Worm (Caenorhabditis elegans) whole organism, L4 larva: ENCODE measurements around the gene C01G10.7.

Experiments
- F10B5.3 ChIP-seq: sonication (generic microtip); optimal IDR thresholded peaks from 2 replicates; lab custom pipeline; 2016; ENCODE audit warnings: mild to moderate bottlenecking, missing genetic modification characterization, missing compliant biosample characterization
- F37D6.2 ChIP-seq: sonication (generic microtip); optimal IDR thresholded peaks from 2 replicates; lab custom pipeline; 2016; ENCODE audit warnings: mild to moderate bottlenecking, missing genetic modification characterization, missing compliant biosample characterization
- T20F7.1 ChIP-seq: fragments of 200-800 bp; sonication (Bioruptor generic); optimal IDR thresholded peaks from 2 replicates; lab custom pipeline; 2018; ENCODE audit warnings: mild to moderate bottlenecking, missing genetic modification characterization, missing compliant biosample characterization
- T26A8.4 ChIP-seq: fragments of 200-800 bp; sonication (Bioruptor generic); IDR thresholded peaks from 2 replicates; pipeline ENCODE4 v1.3.6; 2022; ENCODE audit warnings: missing genetic modification characterization, missing compliant biosample characterization
- Y105C5A.15 ChIP-seq: fragments of 200-800 bp; sonication (Bioruptor generic); IDR thresholded peaks from 2 replicates; pipeline ENCODE4 v1.3.6; 2022; ENCODE audit warnings: missing genetic modification characterization, missing compliant biosample characterization
- Y48G9A.11 ChIP-seq: fragments of 200-800 bp; sonication (Bioruptor generic); IDR thresholded peaks from 2 replicates; pipeline ENCODE4 v1.3.6; 2022; ENCODE audit warnings: missing genetic modification reagents, missing genetic modification characterization, missing compliant biosample characterization
- ZK546.5 ChIP-seq, 2 experiments: sonication (generic microtip); optimal IDR thresholded peaks; 2 replicates each; lab custom pipeline; 2017; ENCODE audit warnings: missing biosample characterization in 2 of 2, missing genetic modification characterization in 2 of 2
- aha-1 ChIP-seq: fragments of 150-350 bp; peaks from one replicate; lab custom pipeline; 2014; ENCODE audit warnings: missing biosample characterization, missing genetic modification characterization
- arid-1 ChIP-seq: fragments of 200-800 bp; sonication (Bioruptor generic); conservative IDR thresholded peaks from 2 replicates; pipeline ENCODE4 v1.3.6; 2022; ENCODE audit warnings: missing genetic modification reagents, missing genetic modification characterization, missing compliant biosample characterization
- attf-4 ChIP-seq: sonication (generic microtip); optimal IDR thresholded peaks from 3 replicates; lab custom pipeline; 2017; ENCODE audit warnings: missing biosample characterization, missing genetic modification characterization
- ceh-44 ChIP-seq: fragments of 200-800 bp; sonication (Bioruptor generic); IDR thresholded peaks from 2 replicates; pipeline ENCODE4 v1.3.6; 2022; ENCODE audit warnings: missing genetic modification reagents, missing genetic modification characterization, missing compliant biosample characterization
- ceh-82 ChIP-seq: sonication (generic microtip); optimal IDR thresholded peaks from 2 replicates; lab custom pipeline; 2017; ENCODE audit warnings: missing biosample characterization, missing genetic modification characterization
- daf-12 ChIP-seq: fragments of 150-350 bp; optimal IDR thresholded peaks from 2 replicates; lab custom pipeline; 2014; ENCODE audit warnings: missing biosample characterization, missing genetic modification reagents, missing genetic modification characterization
- daf-16 ChIP-seq, 3 experiments: sonication (generic microtip); optimal IDR thresholded peaks; 2 replicates each; lab custom pipeline; 2016 to 2017; ENCODE audit warnings: missing genetic modification characterization in 3 of 3, missing genetic modification reagents in 3 of 3, mild to moderate bottlenecking in 2 of 3, missing compliant biosample characterization in 2 of 3, missing biosample characterization in 1 of 3, moderate library complexity in 1 of 3
- dmd-8 ChIP-seq: fragments of 200-800 bp; sonication (Bioruptor generic); IDR thresholded peaks from 2 replicates; pipeline ENCODE4 v1.3.6; 2022; ENCODE audit warnings: missing genetic modification characterization, missing compliant biosample characterization
- dmd-9 ChIP-seq: fragments of 200-800 bp; sonication (Bioruptor generic); IDR thresholded peaks from 2 replicates; pipeline ENCODE4 v1.3.6; 2022; ENCODE audit warnings: missing genetic modification reagents, missing genetic modification characterization, missing compliant biosample characterization
- dpl-1 ChIP-seq: fragments of 150-350 bp; optimal IDR thresholded peaks from 2 replicates; lab custom pipeline; 2014; ENCODE audit warnings: missing biosample characterization, missing genetic modification reagents, missing genetic modification characterization
- duxl-1 ChIP-seq: sonication (generic microtip); optimal IDR thresholded peaks from 2 replicates; lab custom pipeline; 2016; ENCODE audit warnings: mild to moderate bottlenecking, missing genetic modification characterization, moderate library complexity, missing compliant biosample characterization; ENCODE audit not compliant: poor library complexity
- egl-27 ChIP-seq: sonication (generic microtip); optimal IDR thresholded peaks from 3 replicates; lab custom pipeline; 2017; ENCODE audit warnings: missing biosample characterization, missing genetic modification reagents, missing genetic modification characterization
- hlh-30 ChIP-seq: sonication (generic microtip); optimal IDR thresholded peaks from 2 replicates; lab custom pipeline; 2017; ENCODE audit warnings: antibody characterized with exemption, mild to moderate bottlenecking, missing genetic modification characterization, missing compliant biosample characterization; ENCODE audit not compliant: insufficient read depth
- hmg-1.1 ChIP-seq: fragments of 200-800 bp; sonication (Bioruptor generic); IDR thresholded peaks from 2 replicates; pipeline ENCODE4 v1.3.6; 2022; ENCODE audit warnings: missing genetic modification reagents, missing genetic modification characterization, missing compliant biosample characterization
- jun-1 ChIP-seq: fragments of 150-350 bp; optimal IDR thresholded peaks from 2 replicates; lab custom pipeline; 2014; ENCODE audit warnings: missing biosample characterization, missing genetic modification reagents, missing genetic modification characterization
- lin-13 ChIP-seq: fragments of 150-350 bp; optimal IDR thresholded peaks from 2 replicates; lab custom pipeline; 2014; ENCODE audit warnings: missing biosample characterization, missing genetic modification reagents, missing genetic modification characterization
- lin-29 ChIP-seq: fragments of 200-800 bp; sonication (Bioruptor generic); IDR thresholded peaks from 2 replicates; pipeline ENCODE4 v1.3.6; 2022; ENCODE audit warnings: missing genetic modification reagents, missing genetic modification characterization, missing compliant biosample characterization
- lin-38 ChIP-seq: fragments of 200-800 bp; sonication (Bioruptor generic); IDR thresholded peaks from 2 replicates; pipeline ENCODE4 v1.3.6; 2022; ENCODE audit warnings: missing genetic modification reagents, missing genetic modification characterization, missing compliant biosample characterization
- lir-3 ChIP-seq: sonication (generic microtip); optimal IDR thresholded peaks from 2 replicates; lab custom pipeline; 2016; ENCODE audit warnings: mild to moderate bottlenecking, missing genetic modification characterization, missing compliant biosample characterization
- lsy-2 ChIP-seq, 2 experiments: fragments of 150-350 bp in 1 of 2; sonication (generic microtip) in 1 of 2; optimal IDR thresholded peaks; 2 replicates each; lab custom pipeline; 2014 to 2017; ENCODE audit warnings: missing biosample characterization in 2 of 2, missing genetic modification characterization in 2 of 2
- mdl-1 ChIP-seq, 2 experiments: fragments of 150-350 bp in 1 of 2; sonication (generic microtip) in 1 of 2; optimal IDR thresholded peaks; 2 replicates each; lab custom pipeline; 2014 to 2017; ENCODE audit warnings: missing biosample characterization in 2 of 2, missing genetic modification characterization in 2 of 2
- mdt-29 ChIP-seq: fragments of 200-800 bp; sonication (Bioruptor generic); IDR thresholded peaks from 2 replicates; pipeline ENCODE4 v1.3.6; 2022; ENCODE audit warnings: missing genetic modification reagents, missing genetic modification characterization, missing compliant biosample characterization
- mep-1 ChIP-seq: fragments of 150-350 bp; sonication (generic microtip); optimal IDR thresholded peaks from 3 replicates; lab custom pipeline; 2014; ENCODE audit warnings: missing biosample characterization, missing genetic modification characterization
- mes-2 ChIP-seq: sonication (generic microtip); optimal IDR thresholded peaks from 2 replicates; lab custom pipeline; 2016; ENCODE audit warnings: missing genotype, mild to moderate bottlenecking, missing genetic modification characterization, missing compliant biosample characterization; ENCODE audit not compliant: poor library complexity, severe bottlenecking
- mxl-2 ChIP-seq: fragments of 200-800 bp; sonication (Bioruptor generic); conservative IDR thresholded peaks from 2 replicates; pipeline ENCODE4 v1.3.6; 2022; ENCODE audit warnings: missing genetic modification reagents, missing genetic modification characterization, missing compliant biosample characterization
- nhr-10 ChIP-seq: fragments of 150-350 bp; optimal IDR thresholded peaks from 2 replicates; lab custom pipeline; 2014; ENCODE audit warnings: missing biosample characterization, missing genetic modification characterization
- nhr-102 ChIP-seq: sonication (generic microtip); optimal IDR thresholded peaks from 2 replicates; lab custom pipeline; 2016; ENCODE audit warnings: mild to moderate bottlenecking, missing genetic modification characterization, moderate library complexity, missing compliant biosample characterization
- nhr-11 ChIP-seq: fragments of 150-350 bp; optimal IDR thresholded peaks from 2 replicates; lab custom pipeline; 2014; ENCODE audit warnings: missing biosample characterization, missing genetic modification characterization
- nhr-28 ChIP-seq: fragments of 150-350 bp; optimal IDR thresholded peaks from 2 replicates; lab custom pipeline; 2014; ENCODE audit warnings: missing biosample characterization, missing genetic modification characterization
- nhr-48 ChIP-seq: sonication (generic microtip); optimal IDR thresholded peaks from 2 replicates; lab custom pipeline; 2016; ENCODE audit warnings: mild to moderate bottlenecking, missing genetic modification characterization, missing compliant biosample characterization
- nhr-77 ChIP-seq: fragments of 150-350 bp; optimal IDR thresholded peaks from 2 replicates; lab custom pipeline; 2014; ENCODE audit warnings: missing biosample characterization, missing genetic modification characterization
- pqm-1 ChIP-seq: sonication (generic microtip); optimal IDR thresholded peaks from 2 replicates; lab custom pipeline; 2017; ENCODE audit warnings: missing biosample characterization, missing genetic modification characterization
- rbr-2 ChIP-seq: sonication (generic microtip); optimal IDR thresholded peaks from 2 replicates; lab custom pipeline; 2016; ENCODE audit warnings: missing genotype, missing genetic modification characterization, missing compliant biosample characterization
- snpc-1.2 ChIP-seq: fragments of 200-800 bp; sonication (Bioruptor generic); IDR thresholded peaks from 2 replicates; pipeline ENCODE4 v1.3.6; 2022; ENCODE audit warnings: missing genetic modification reagents, missing genetic modification characterization, missing compliant biosample characterization
- snpc-4 ChIP-seq: fragments of 150-350 bp; optimal IDR thresholded peaks from 2 replicates; lab custom pipeline; 2014; ENCODE audit warnings: missing biosample characterization, missing genetic modification characterization
- spr-1 ChIP-seq: sonication (generic microtip); optimal IDR thresholded peaks from 2 replicates; lab custom pipeline; 2016; ENCODE audit warnings: mild to moderate bottlenecking, missing genetic modification characterization, missing compliant biosample characterization
- spr-3 ChIP-seq: fragments of 200-800 bp; sonication (Bioruptor generic); optimal IDR thresholded peaks from 2 replicates; lab custom pipeline; 2018; ENCODE audit warnings: mild to moderate bottlenecking, missing genetic modification characterization, missing compliant biosample characterization
- tag-97 ChIP-seq: fragments of 200-800 bp; sonication (Bioruptor generic); IDR thresholded peaks from 2 replicates; pipeline ENCODE4 v1.3.6; 2022; ENCODE audit warnings: missing genetic modification characterization, missing compliant biosample characterization
- unc-39 ChIP-seq: sonication (generic microtip); optimal IDR thresholded peaks from 2 replicates; lab custom pipeline; 2017; ENCODE audit warnings: missing biosample characterization, missing genetic modification characterization
- unc-62 ChIP-seq, 3 experiments: fragments of 150-350 bp in 1 of 3; sonication (generic microtip); optimal IDR thresholded peaks in 2 of 3; peaks in 1 of 3; 1 replicate in 1 of 3; 2 replicates in 2 of 3; lab custom pipeline; 2014 to 2017; ENCODE audit warnings: missing biosample characterization in 3 of 3, missing genetic modification characterization in 3 of 3, missing genetic modification reagents in 3 of 3, missing genotype in 1 of 3
- zfp-3 ChIP-seq: fragments of 200-800 bp; sonication (Bioruptor generic); conservative IDR thresholded peaks from 2 replicates; pipeline ENCODE4 v1.3.6; 2022; ENCODE audit warnings: missing genetic modification reagents, missing genetic modification characterization, missing compliant biosample characterization
- zip-2 ChIP-seq: fragments of 150-350 bp; optimal IDR thresholded peaks from 2 replicates; lab custom pipeline; 2014; ENCODE audit warnings: missing biosample characterization, missing genetic modification characterization
- ztf-11 ChIP-seq: fragments of 150-350 bp; optimal IDR thresholded peaks from 2 replicates; lab custom pipeline; 2014; ENCODE audit warnings: missing biosample characterization, missing genetic modification characterization
- ztf-7 ChIP-seq: fragments of 150-350 bp; optimal IDR thresholded peaks from 2 replicates; lab custom pipeline; 2014; ENCODE audit warnings: missing biosample characterization, missing genetic modification characterization

C01G10.7 gene

ce11 chrV:15085335-15085800, at the start of gene C01G10.7, which contains the start of gene ahsa-1:
Gene C01G10.7 (plus strand): TSS chrV:15085747.
Gene ahsa-1 (minus strand): TSS chrV:15085385.
- TF ChIP-seq arid-1 (GFP tag; lab: Robert Waterston, UW) = 0 out of 2 replicates have a peak, but pooled peaks have one; percentile 46
- peak; percentile 59; the same call in 1 of the 2 replicates for TF ChIP-seq T26A8.4
- peak; percentile 40 for TF ChIP-seq ztf-7
- peak; percentile 99 for TF ChIP-seq mes-2 (tag; lab: Kevin White, UChicago)
- no peak for TF ChIP-seq ztf-11 (tag; lab: Kevin White, UChicago)
- no peak for TF ChIP-seq unc-62 (GFP tag; optimal IDR thresholded peaks at IDR 0.05 in 1 of 2; lab: Kevin White, UChicago)
- TF ChIP-seq unc-62 (tag; optimal IDR thresholded peaks at IDR 0.05; lab: Kevin White, UChicago) = no peak
- TF ChIP-seq Y105C5A.15 = no peak
- no peak for TF ChIP-seq nhr-48 (tag; lab: Kevin White, UChicago)
- no peak for TF ChIP-seq ZK546.5 (tag; optimal IDR thresholded peaks at IDR 0.05; lab: Kevin White, UChicago)
- no peak for TF ChIP-seq jun-1
- TF ChIP-seq pqm-1 (tag; lab: Kevin White, UChicago) = peak; percentile 72
- TF ChIP-seq nhr-77 = peak; percentile 88
- TF ChIP-seq ceh-44 (GFP tag; lab: Robert Waterston, UW) = peak; percentile 72; the same call in 1 of the 2 replicates
- TF ChIP-seq mdt-29 (GFP tag; lab: Robert Waterston, UW) = peak; percentile 52; the same call in 1 of the 2 replicates
- TF ChIP-seq F10B5.3 (tag; lab: Kevin White, UChicago) = no peak
- peak; percentile 99 for TF ChIP-seq lin-38 (GFP tag; lab: Robert Waterston, UW)
- peak; percentile 66 for TF ChIP-seq nhr-11
- no peak for TF ChIP-seq lin-29 (GFP tag; lab: Robert Waterston, UW)
- peak in 1 of 2 experiments; percentile 72 for TF ChIP-seq daf-16 (GFP tag; optimal IDR thresholded peaks at IDR 0.05; lab: Kevin White, UChicago)
- no peak for TF ChIP-seq daf-16 (tag; optimal IDR thresholded peaks at IDR 0.05; lab: Kevin White, UChicago)
- peak; percentile 98 for TF ChIP-seq aha-1 (tag; lab: Kevin White, UChicago)
- TF ChIP-seq tag-97 (GFP tag; lab: Robert Waterston, UW) = 0 out of 2 replicates have a peak, but pooled peaks have one; percentile 12
- TF ChIP-seq nhr-28 (tag; lab: Kevin White, UChicago) = peak; percentile 64
- peak; percentile 82 for TF ChIP-seq Y48G9A.11 (GFP tag; lab: Robert Waterston, UW)
- TF ChIP-seq daf-12 (tag; lab: Kevin White, UChicago) = no peak
- TF ChIP-seq snpc-1.2 = no peak
- TF ChIP-seq attf-4 (tag; lab: Kevin White, UChicago) = no peak
- peak; percentile 46 for TF ChIP-seq spr-1
- TF ChIP-seq lir-3 (tag; lab: Kevin White, UChicago) = no peak
- no peak for TF ChIP-seq mep-1 (tag; lab: Kevin White, UChicago)
- peak; percentile 84 for TF ChIP-seq dpl-1 (GFP tag; lab: Kevin White, UChicago)
- peak; percentile 87 for TF ChIP-seq T20F7.1 (GFP tag; lab: Kevin White, UChicago)
- no peak for TF ChIP-seq unc-39 (tag; lab: Kevin White, UChicago)
- no peak for TF ChIP-seq snpc-4 (tag; lab: Kevin White, UChicago)
- TF ChIP-seq dmd-8 = no peak
- peak; percentile 8 for TF ChIP-seq nhr-10 (tag; lab: Kevin White, UChicago)
- TF ChIP-seq mxl-2 = no peak
- TF ChIP-seq F37D6.2 (tag; lab: Kevin White, UChicago) = peak; percentile 70
- TF ChIP-seq hmg-1.1 (GFP tag; lab: Robert Waterston, UW) = peak; percentile 79
- 0 out of 2 replicates have a peak, but pooled peaks have one; percentile 32 for TF ChIP-seq zfp-3
- TF ChIP-seq hlh-30 = no peak
- TF ChIP-seq zip-2 (tag; lab: Kevin White, UChicago) = no peak
- peak; percentile 87 for TF ChIP-seq rbr-2 (tag; lab: Kevin White, UChicago)
- peak; percentile 86 for TF ChIP-seq lin-13 (GFP tag; lab: Kevin White, UChicago)
- TF ChIP-seq ceh-82 = no peak
- peak; percentile 72 for TF ChIP-seq duxl-1 (tag; lab: Kevin White, UChicago)
- peak; percentile 86 for TF ChIP-seq dmd-9 (GFP tag; lab: Robert Waterston, UW)
- TF ChIP-seq egl-27 (tag; lab: Kevin White, UChicago) = no peak
- TF ChIP-seq spr-3 (GFP tag; lab: Kevin White, UChicago) = no peak
- no peak for TF ChIP-seq nhr-102 (tag; lab: Kevin White, UChicago)
- peak in 1 of 2 experiments; percentile 13 for TF ChIP-seq mdl-1 (tag; optimal IDR thresholded peaks at IDR 0.05; lab: Kevin White, UChicago)
- peak; percentile 64 to 94 for TF ChIP-seq lsy-2 (tag; optimal IDR thresholded peaks at IDR 0.05; lab: Kevin White, UChicago)
